Fruit fly (Drosophila melanogaster) whole organism, embryonic: Measurements from ENCODE around the gene Arp8.
A peak's percentile ranks its signal among the peaks of the same experiment; 100 is the strongest.

ENCODE experiments used
- Ada2b ChIP-seq: fragments of 200-800 bp; sonication (Bioruptor generic); IDR thresholded peaks from 2 replicates; pipeline ENCODE4 v1.3.6; 2022; ENCODE audit warnings: missing biosample characterization, missing genetic modification characterization
- Atf3 ChIP-seq: fragments of 200-800 bp; sonication (Bioruptor generic); optimal IDR thresholded peaks from 3 replicates; lab custom pipeline; 2016; ENCODE audit warnings: missing biosample characterization, missing genetic modification characterization
- CG10147 ChIP-seq: fragments of 200-800 bp; sonication (Bioruptor generic); optimal IDR thresholded peaks from 2 replicates; lab custom pipeline; 2019; ENCODE audit warnings: missing biosample characterization, mild to moderate bottlenecking, missing genetic modification characterization, moderate library complexity
- CG10366 ChIP-seq: fragments of 200-800 bp; sonication (Bioruptor generic); IDR thresholded peaks from 2 replicates; pipeline ENCODE4 v1.3.6; 2022; ENCODE audit warnings: missing biosample characterization, missing genetic modification characterization
- CG10565 ChIP-seq: fragments of 200-800 bp; sonication (Bioruptor generic); optimal IDR thresholded peaks from 3 replicates; lab custom pipeline; 2016; ENCODE audit warnings: missing biosample characterization, mild to moderate bottlenecking, missing genetic modification characterization
- CG10979 ChIP-seq: fragments of 200-800 bp; sonication (Bioruptor generic); optimal IDR thresholded peaks from 2 replicates; lab custom pipeline; 2018; ENCODE audit warnings: missing biosample characterization, mild to moderate bottlenecking, missing genetic modification characterization, moderate library complexity
- CG13287 ChIP-seq: fragments of 200-800 bp; sonication (Bioruptor generic); IDR thresholded peaks from 2 replicates; pipeline ENCODE4 v1.3.6; 2022; ENCODE audit warnings: missing biosample characterization, missing genetic modification characterization; ENCODE audit not compliant: partially characterized antibody
- CG16779 ChIP-seq: fragments of 200-800 bp; sonication (Bioruptor generic); IDR thresholded peaks from 2 replicates; pipeline ENCODE4 v1.3.6; 2022; ENCODE audit warnings: missing biosample characterization, missing genetic modification characterization
- CG16863 ChIP-seq: fragments of 200-800 bp; sonication (Bioruptor generic); optimal IDR thresholded peaks from 3 replicates; lab custom pipeline; 2016; ENCODE audit warnings: missing biosample characterization, missing genetic modification characterization
- CG17568 ChIP-seq: fragments of 200-800 bp; sonication (Bioruptor generic); optimal IDR thresholded peaks from 2 replicates; lab custom pipeline; 2018; ENCODE audit warnings: missing biosample characterization, mild to moderate bottlenecking, missing genetic modification characterization, moderate library complexity
- CG4328 ChIP-seq: fragments of 200-800 bp; sonication (Bioruptor generic); optimal IDR thresholded peaks from 3 replicates; lab custom pipeline; 2017; ENCODE audit warnings: missing biosample characterization, missing genetic modification reagents, missing genetic modification characterization
- CG4424 ChIP-seq: fragments of 200-800 bp; sonication (Bioruptor generic); optimal IDR thresholded peaks from 3 replicates; lab custom pipeline; 2016; ENCODE audit warnings: missing biosample characterization, missing genetic modification characterization
- CG4617 ChIP-seq: fragments of 200-800 bp; sonication (Bioruptor generic); optimal IDR thresholded peaks from 3 replicates; lab custom pipeline; 2016; ENCODE audit warnings: missing biosample characterization, missing genetic modification characterization, borderline replicate concordance
- CG6791 ChIP-seq: fragments of 200-800 bp; sonication (Bioruptor generic); IDR thresholded peaks from 3 replicates; pipeline ENCODE4 v1.3.6; 2022; ENCODE audit warnings: missing biosample characterization, missing genetic modification characterization; ENCODE audit not compliant: partially characterized antibody
- CG7271 ChIP-seq: fragments of 200-800 bp; sonication (Bioruptor generic); optimal IDR thresholded peaks from 2 replicates; lab custom pipeline; 2018; ENCODE audit warnings: missing biosample characterization, mild to moderate bottlenecking, missing genetic modification characterization, moderate library complexity
- Dip3 ChIP-seq: fragments of 200-800 bp; sonication (Bioruptor generic); optimal IDR thresholded peaks from 3 replicates; lab custom pipeline; 2016; ENCODE audit warnings: missing biosample characterization, missing genetic modification characterization
- Elba2 ChIP-seq: fragments of 200-800 bp; sonication (Bioruptor generic); optimal IDR thresholded peaks from 3 replicates; lab custom pipeline; 2016; ENCODE audit warnings: missing biosample characterization, missing genetic modification characterization
- Fer1 ChIP-seq: fragments of 200-800 bp; sonication (Bioruptor generic); optimal IDR thresholded peaks from 2 replicates; lab custom pipeline; 2017; ENCODE audit warnings: missing biosample characterization, mild to moderate bottlenecking, missing genetic modification characterization
- Lhr ChIP-seq: fragments of 200-800 bp; sonication (Bioruptor generic); optimal IDR thresholded peaks from 3 replicates; lab custom pipeline; 2017; ENCODE audit warnings: mild to moderate bottlenecking, missing biosample characterization, missing genetic modification reagents, missing genetic modification characterization
- Lpt ChIP-seq: fragments of >200 bp; optimal IDR thresholded peaks from 2 replicates; lab custom pipeline; 2018; ENCODE audit warnings: missing biosample characterization, missing genetic modification characterization
- Mad ChIP-seq: fragments of 200-800 bp; sonication (Bioruptor generic); optimal IDR thresholded peaks from 2 replicates; lab custom pipeline; 2016; ENCODE audit warnings: missing biosample characterization, missing genetic modification characterization
- Med ChIP-seq: fragments of 200-800 bp; sonication (Bioruptor generic); peaks from one replicate; lab custom pipeline; 2016; ENCODE audit warnings: missing biosample characterization, missing genetic modification characterization, mild to moderate bottlenecking, inconsistent platforms, moderate library complexity
- NC2β ChIP-seq: fragments of 200-800 bp; sonication (Bioruptor generic); optimal IDR thresholded peaks from 2 replicates; lab custom pipeline; 2016; ENCODE audit warnings: missing biosample characterization, missing genetic modification characterization
- Nf-YA ChIP-seq: fragments of 200-800 bp; sonication (Bioruptor generic); IDR thresholded peaks from 2 replicates; pipeline ENCODE4 v1.3.6; 2022; ENCODE audit warnings: missing biosample characterization, missing genetic modification characterization
- Sry-δ ChIP-seq: fragments of 200-800 bp; sonication (Bioruptor generic); optimal IDR thresholded peaks from 2 replicates; lab custom pipeline; 2016; ENCODE audit warnings: missing biosample characterization, missing genetic modification characterization
- amos ChIP-seq: fragments of 200-800 bp; sonication (Bioruptor generic); IDR thresholded peaks from 2 replicates; pipeline ENCODE4 v1.3.6; 2022; ENCODE audit warnings: missing biosample characterization, missing genetic modification characterization; ENCODE audit not compliant: partially characterized antibody
- ap ChIP-seq: fragments of 200-800 bp; sonication (Bioruptor generic); IDR thresholded peaks from 2 replicates; pipeline ENCODE4 v1.3.6; 2022; ENCODE audit warnings: missing biosample characterization, missing genetic modification characterization
- az2 ChIP-seq: fragments of 200-800 bp; sonication (Bioruptor generic); optimal IDR thresholded peaks from 3 replicates; lab custom pipeline; 2016; ENCODE audit warnings: missing biosample characterization, missing genetic modification characterization
- caup ChIP-seq: fragments of 200-800 bp; sonication (Bioruptor generic); optimal IDR thresholded peaks from 3 replicates; lab custom pipeline; 2017; ENCODE audit warnings: missing biosample characterization, mild to moderate bottlenecking, missing genetic modification characterization, moderate library complexity; ENCODE audit not compliant: severe bottlenecking
- chm ChIP-seq: fragments of 200-800 bp; sonication (Bioruptor generic); IDR thresholded peaks from 2 replicates; pipeline ENCODE4 v1.3.6; 2022; ENCODE audit warnings: missing biosample characterization, missing genetic modification characterization
- crol ChIP-seq: fragments of 200-800 bp; sonication (Bioruptor generic); IDR thresholded peaks from 2 replicates; pipeline ENCODE4 v1.3.6; 2022; ENCODE audit warnings: missing biosample characterization, missing genetic modification characterization
- danr ChIP-seq: fragments of 200-800 bp; sonication (Bioruptor generic); IDR thresholded peaks from 2 replicates; pipeline ENCODE4 v1.3.6; 2022; ENCODE audit warnings: missing biosample characterization, missing genetic modification characterization
- dmrt99B ChIP-seq: fragments of 200-800 bp; sonication (Bioruptor generic); optimal IDR thresholded peaks from 2 replicates; lab custom pipeline; 2018; ENCODE audit warnings: missing biosample characterization, mild to moderate bottlenecking, missing genetic modification characterization, moderate library complexity
- gem ChIP-seq: fragments of 200-800 bp; sonication (Bioruptor generic); optimal IDR thresholded peaks from 2 replicates; lab custom pipeline; 2019; ENCODE audit warnings: missing biosample characterization, mild to moderate bottlenecking, missing genetic modification characterization, moderate library complexity
- grau ChIP-seq: fragments of 200-800 bp; optimal IDR thresholded peaks from 3 replicates; lab custom pipeline; 2019; ENCODE audit warnings: missing biosample characterization, mild to moderate bottlenecking, missing genetic modification characterization, moderate library complexity
- grn ChIP-seq: fragments of 200-800 bp; sonication (Bioruptor generic); optimal IDR thresholded peaks from 3 replicates; lab custom pipeline; 2017; ENCODE audit warnings: missing biosample characterization, missing genetic modification characterization
- gt ChIP-seq: fragments of 200-800 bp; sonication (Bioruptor generic); IDR thresholded peaks from 2 replicates; pipeline ENCODE4 v1.3.6; 2022; ENCODE audit warnings: missing biosample characterization, missing genetic modification characterization
- hkb ChIP-seq, 2 experiments: fragments of 200-800 bp in 1 of 2; fragments of >200 bp in 1 of 2; sonication (Bioruptor generic) in 1 of 2; IDR thresholded peaks in 1 of 2; optimal IDR thresholded peaks in 1 of 2; 2 replicates each; pipeline versions ENCODE4 v1.3.6 to Lab custom; 2017 to 2022; ENCODE audit warnings: missing biosample characterization in 1 of 2, missing genetic modification characterization in 1 of 2
- maf-S ChIP-seq: fragments of 200-800 bp; sonication (Bioruptor generic); optimal IDR thresholded peaks from 2 replicates; lab custom pipeline; 2016; ENCODE audit warnings: missing biosample characterization, missing genetic modification characterization
- mam ChIP-seq: fragments of 200-800 bp; sonication (Bioruptor generic); optimal IDR thresholded peaks from 3 replicates; lab custom pipeline; 2016; ENCODE audit warnings: missing biosample characterization, missing genetic modification characterization
- mirr ChIP-seq: fragments of 200-800 bp; sonication (Bioruptor generic); optimal IDR thresholded peaks from 3 replicates; lab custom pipeline; 2018; ENCODE audit warnings: missing biosample characterization, mild to moderate bottlenecking, missing genetic modification characterization
- onecut ChIP-seq: fragments of 200-800 bp; sonication (Bioruptor generic); IDR thresholded peaks from 2 replicates; pipeline ENCODE4 v1.3.6; 2022; ENCODE audit warnings: missing biosample characterization, missing genetic modification characterization
- peb ChIP-seq: fragments of 200-800 bp; sonication (Bioruptor generic); IDR thresholded peaks from 2 replicates; pipeline ENCODE4 v1.3.6; 2022; ENCODE audit warnings: missing biosample characterization, missing genetic modification characterization
- pfk ChIP-seq: fragments of 200-800 bp; sonication (Bioruptor generic); optimal IDR thresholded peaks from 2 replicates; lab custom pipeline; 2018; ENCODE audit warnings: missing biosample characterization, mild to moderate bottlenecking, missing genetic modification characterization, moderate library complexity
- pita ChIP-seq: fragments of 200-800 bp; sonication (Bioruptor generic); optimal IDR thresholded peaks from 2 replicates; lab custom pipeline; 2017; ENCODE audit warnings: missing biosample characterization, mild to moderate bottlenecking, missing genetic modification characterization
- psq ChIP-seq: fragments of 200-800 bp; sonication (Bioruptor generic); optimal IDR thresholded peaks from 2 replicates; lab custom pipeline; 2017; ENCODE audit warnings: missing biosample characterization, missing genetic modification characterization
- ro ChIP-seq: fragments of 200-800 bp; sonication (Bioruptor generic); IDR thresholded peaks from 2 replicates; pipeline ENCODE4 v1.3.6; 2022; ENCODE audit warnings: missing biosample characterization, missing genetic modification characterization
- seq ChIP-seq: fragments of 200-800 bp; sonication (Bioruptor generic); IDR thresholded peaks from 2 replicates; pipeline ENCODE4 v1.3.6; 2022; ENCODE audit warnings: missing biosample characterization, missing genetic modification characterization
- shn ChIP-seq: fragments of 200-800 bp; sonication (Bioruptor generic); optimal IDR thresholded peaks from 3 replicates; lab custom pipeline; 2016; ENCODE audit warnings: missing biosample characterization, missing genetic modification characterization
- so ChIP-seq: fragments of 200-800 bp; sonication (Bioruptor generic); IDR thresholded peaks from 3 replicates; pipeline ENCODE4 v1.3.6; 2022; ENCODE audit warnings: missing biosample characterization, missing genetic modification characterization
- sug ChIP-seq: fragments of 200-800 bp; optimal IDR thresholded peaks from 2 replicates; lab custom pipeline; 2019; ENCODE audit warnings: missing biosample characterization, mild to moderate bottlenecking, missing genetic modification characterization, moderate library complexity
- zf30C ChIP-seq: fragments of 200-800 bp; sonication (Bioruptor generic); optimal IDR thresholded peaks from 3 replicates; lab custom pipeline; 2018; ENCODE audit warnings: missing biosample characterization, mild to moderate bottlenecking, missing genetic modification characterization

The Arp8 gene

DNA sequence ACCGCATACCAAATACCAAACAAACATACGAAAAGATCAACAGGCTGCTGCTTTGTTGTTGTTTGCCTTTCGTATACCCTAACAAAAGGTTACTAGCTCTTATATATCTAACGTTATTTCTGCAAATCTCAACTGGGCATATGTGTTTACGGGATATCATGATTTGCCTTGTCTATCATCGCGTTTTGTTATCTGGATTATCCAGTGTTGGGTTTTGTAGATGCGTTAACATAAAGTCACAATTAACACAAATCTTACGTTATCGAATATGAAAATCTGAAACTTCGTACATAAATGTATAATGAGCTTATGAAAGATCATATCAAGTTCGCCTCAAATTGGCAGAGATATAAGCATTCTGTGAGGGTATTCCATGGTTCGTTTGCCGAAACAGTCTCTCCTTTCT lies 30.4 kb downstream of the Arp8 start (continued):
- no peak for TF ChIP-seq Atf3 (GFP tag; lab: Kevin White, UChicago)
- no peak for TF ChIP-seq maf-S
- TF ChIP-seq peb: no peak
- TF ChIP-seq ro (GFP tag; lab: Robert Waterston, UW): no peak
- no peak for TF ChIP-seq CG17568 (GFP tag; lab: Kevin White, UChicago)
- no peak for TF ChIP-seq ap (GFP tag; lab: Robert Waterston, UW)
- no peak for TF ChIP-seq so (GFP tag; lab: Robert Waterston, UW)
- peak; percentile 3 for TF ChIP-seq dmrt99B (tag; lab: Kevin White, UChicago)
- TF ChIP-seq hkb (optimal IDR thresholded peaks at IDR 0.05; lab: Kevin White, UChicago): no peak
- TF ChIP-seq hkb (GFP tag; IDR thresholded peaks at IDR 0.05; lab: Robert Waterston, UW): no peak
- TF ChIP-seq NC2β (GFP tag; lab: Kevin White, UChicago): no peak
- no peak for TF ChIP-seq grn (GFP tag; lab: Kevin White, UChicago)
- no peak for TF ChIP-seq Mad (GFP tag; lab: Kevin White, UChicago)
- peak; percentile 34 for TF ChIP-seq grau (tag; lab: Kevin White, UChicago)
- no peak for TF ChIP-seq CG4424
- no peak for TF ChIP-seq crol (GFP tag; lab: Robert Waterston, UW)
- no peak for TF ChIP-seq sug (tag; lab: Kevin White, UChicago)
- TF ChIP-seq CG4617 (GFP tag; lab: Kevin White, UChicago): no peak
- no peak for TF ChIP-seq mirr
- peak; percentile 12 for TF ChIP-seq CG16863 (GFP tag; lab: Kevin White, UChicago)
- TF ChIP-seq mam (GFP tag; lab: Kevin White, UChicago): no peak
- TF ChIP-seq az2 (GFP tag; lab: Kevin White, UChicago): no peak
- no peak for TF ChIP-seq CG10147 (GFP tag; lab: Kevin White, UChicago)
- TF ChIP-seq Lpt (GFP tag; lab: Kevin White, UChicago): no peak
- no peak for TF ChIP-seq Elba2
- no peak for TF ChIP-seq zf30C (GFP tag; lab: Kevin White, UChicago)
- TF ChIP-seq CG6791 (GFP tag; lab: Robert Waterston, UW): no peak
- TF ChIP-seq Fer1 (GFP tag; lab: Kevin White, UChicago): no peak
- no peak for TF ChIP-seq CG10565 (GFP tag; lab: Kevin White, UChicago)
- TF ChIP-seq amos (GFP tag; lab: Robert Waterston, UW): no peak
- TF ChIP-seq Ada2b (GFP tag; lab: Robert Waterston, UW): no peak
- TF ChIP-seq shn (GFP tag; lab: Kevin White, UChicago): peak; percentile 0
- peak; percentile 51 for TF ChIP-seq CG10979
- TF ChIP-seq CG4328 (GFP tag; lab: Kevin White, UChicago): no peak
- peak; percentile 3; the same call in 1 of the 2 replicates for TF ChIP-seq onecut
- no peak for TF ChIP-seq caup (GFP tag; lab: Kevin White, UChicago)
- no peak for TF ChIP-seq gt (GFP tag; lab: Robert Waterston, UW)
- no peak for TF ChIP-seq seq (GFP tag; lab: Robert Waterston, UW)
- TF ChIP-seq gem (tag; lab: Kevin White, UChicago): peak; percentile 61
- TF ChIP-seq Sry-δ (GFP tag; lab: Kevin White, UChicago): no peak
- no peak for TF ChIP-seq Lhr (GFP tag; lab: Kevin White, UChicago)
- TF ChIP-seq danr (GFP tag; lab: Robert Waterston, UW): no peak
- peak; percentile 51 for TF ChIP-seq Med
- no peak for TF ChIP-seq pfk
- no peak for TF ChIP-seq Dip3 (GFP tag; lab: Kevin White, UChicago)
- TF ChIP-seq CG16779 (GFP tag; lab: Robert Waterston, UW): no peak
- no peak for TF ChIP-seq chm (GFP tag; lab: Robert Waterston, UW)
- no peak for TF ChIP-seq CG10366
- no peak for TF ChIP-seq CG7271 (tag; lab: Kevin White, UChicago)
- TF ChIP-seq psq (GFP tag; lab: Kevin White, UChicago): no peak
- no peak for TF ChIP-seq Nf-YA
- TF ChIP-seq pita (GFP tag; lab: Kevin White, UChicago): no peak
- TF ChIP-seq CG13287 (GFP tag; lab: Robert Waterston, UW): no peak
